Fruit fly (Drosophila melanogaster): ENCODE data around the gene Saf6.

The Saf6 gene

DNA sequence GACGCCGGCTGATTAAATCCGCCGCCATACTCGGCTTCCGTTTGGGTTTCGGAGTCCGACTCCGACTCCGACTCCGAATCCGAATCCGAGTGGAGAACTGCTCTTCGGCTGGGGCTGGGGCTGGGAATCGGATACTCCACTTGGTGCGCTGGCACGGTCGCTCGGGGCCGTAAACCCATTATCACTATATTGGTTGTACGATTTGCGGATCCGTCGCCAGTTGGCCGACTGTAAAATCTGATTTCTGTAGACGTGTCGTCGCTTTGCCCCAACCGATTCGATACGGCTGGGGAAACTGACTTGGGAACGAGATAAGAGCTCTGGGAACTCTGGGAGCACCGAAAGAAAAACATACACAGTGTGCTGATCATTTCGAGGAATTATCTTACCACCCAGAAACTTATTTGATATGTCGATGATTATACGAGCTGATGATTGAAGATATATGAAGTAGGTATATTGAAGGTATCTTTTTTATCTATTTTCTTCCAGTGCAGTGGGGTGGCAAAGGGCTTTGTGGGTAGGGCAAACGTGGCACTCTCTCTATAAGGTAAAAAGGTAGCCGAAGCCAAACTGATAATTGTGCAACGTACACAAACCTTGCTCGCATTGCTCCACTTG is 42.3 kb upstream of the Saf6 start (continued):
- TF ChIP-seq chif (GFP tag; optimal IDR thresholded peaks at IDR 0.05) (peak; percentile 52 to 58), Antp (GFP tag; optimal IDR thresholded peaks at IDR 0.05) (peak; percentile 43), zfh2 (GFP tag; optimal IDR thresholded peaks at IDR 0.05) (no peak), CG11247 (GFP tag; IDR thresholded peaks at IDR 0.05) (0 out of 2 replicates have a peak, but pooled peaks have one; percentile 26), CG13123 (GFP tag; optimal IDR thresholded peaks at IDR 0.05) (no peak), danr (GFP tag; IDR thresholded peaks at IDR 0.05) (peak; percentile 39), esg (GFP tag; conservative IDR thresholded peaks at IDR 0.05) (peak; percentile 61), CG7839 (tag; optimal IDR thresholded peaks at IDR 0.05) (peak; percentile 66), ap (GFP tag; IDR thresholded peaks at IDR 0.05) (peak; percentile 59; the same call in 1 of the 2 replicates), amos (GFP tag; IDR thresholded peaks at IDR 0.05; ENCODE audit: partially characterized antibody) (no peak), Doc3 (GFP tag; IDR thresholded peaks at IDR 0.05; ENCODE audit: partially characterized antibody) (no peak), Hr3 (GFP tag; optimal IDR thresholded peaks at IDR 0.05) (peak; percentile 42), CG7271 (tag; optimal IDR thresholded peaks at IDR 0.05) (no peak), Atf6 (GFP tag; IDR thresholded peaks at IDR 0.05) (peak; percentile 75; the same call in 1 of the 2 replicates), CG2712 (tag; optimal IDR thresholded peaks at IDR 0.05) (peak; percentile 62), ranshi (GFP tag; IDR thresholded peaks at IDR 0.05) (peak; percentile 38; the same call in 1 of the 2 replicates), Hmx (GFP tag; optimal IDR thresholded peaks at IDR 0.05) (no peak), CG8924 (tag; optimal IDR thresholded peaks at IDR 0.05) (peak; percentile 73), CG7556 (GFP tag; optimal IDR thresholded peaks at IDR 0.05) (peak; percentile 57), Xbp1 (GFP tag; optimal IDR thresholded peaks at IDR 0.05) (peak; percentile 72), CG17361 (GFP tag; IDR thresholded peaks at IDR 0.05) (peak; percentile 31; the same call in 1 of the 3 replicates), CG11398 (GFP tag; optimal IDR thresholded peaks at IDR 0.05) (peak; percentile 9), trem (tag; optimal IDR thresholded peaks at IDR 0.05) (no peak), sens (GFP tag) (peak; percentile 89), sqz (GFP tag; optimal IDR thresholded peaks at IDR 0.05) (peak; percentile 7), CG5245 (GFP tag; optimal IDR thresholded peaks at IDR 0.05) (no peak), CG12391 (tag; optimal IDR thresholded peaks at IDR 0.05) (peak; percentile 74), CG3995 (GFP tag; optimal IDR thresholded peaks at IDR 0.05) (no peak), Nf-YB (GFP tag; optimal IDR thresholded peaks at IDR 0.05) (no peak), gce (GFP tag; IDR thresholded peaks at IDR 0.05) (no peak), CG12769 (tag; optimal IDR thresholded peaks at IDR 0.05) (peak; percentile 85), slp2 (GFP tag; optimal IDR thresholded peaks at IDR 0.05) (no peak), CG1832 (GFP tag; optimal IDR thresholded peaks at IDR 0.05) (no peak), CG4820 (GFP tag; optimal IDR thresholded peaks at IDR 0.05) (no peak), C15 (GFP tag; IDR thresholded peaks at IDR 0.05) (no peak), stwl (tag; optimal IDR thresholded peaks at IDR 0.05) (no peak), CG9727 (GFP tag; optimal IDR thresholded peaks at IDR 0.05) (peak; percentile 29), CG11093 (GFP tag; IDR thresholded peaks at IDR 0.05) (peak; percentile 50; the same call in 2 of the 3 replicates), ftz-f1 (GFP tag; optimal IDR thresholded peaks at IDR 0.05) (no peak), Sry-δ (GFP tag; optimal IDR thresholded peaks at IDR 0.05) (no peak), pita (GFP tag; optimal IDR thresholded peaks at IDR 0.05) (no peak), vvl (GFP tag; IDR thresholded peaks at IDR 0.05) (peak; percentile 77), CG42726 (GFP tag; IDR thresholded peaks at IDR 0.05; ENCODE audit: partially characterized antibody) (no peak), bab2 (GFP tag; optimal IDR thresholded peaks at IDR 0.05) (peak; percentile 30), Med (GFP tag) (peak; percentile 80), CG1647 (GFP tag; optimal IDR thresholded peaks at IDR 0.05) (no peak), Fer2 (tag; optimal IDR thresholded peaks at IDR 0.05) (no peak), ara (GFP tag; IDR thresholded peaks at IDR 0.05) (peak; percentile 49; the same call in 1 of the 2 replicates), Aef1 (GFP tag; IDR thresholded peaks at IDR 0.05) (peak; percentile 57; the same call in 2 of the 3 replicates), h (optimal IDR thresholded peaks at IDR 0.05) (no peak), CG1024 (GFP tag; IDR thresholded peaks at IDR 0.05) (0 out of 2 replicates have a peak, but pooled peaks have one; percentile 23)
